Fruit fly (Drosophila melanogaster) whole organism, pupa: ENCODE data around the gene CG5828.

Experiments
- CG10348 ChIP-seq: fragments of 200-800 bp; sonication (Bioruptor generic); IDR thresholded peaks from 2 replicates; pipeline ENCODE4 v1.3.6; 2022; ENCODE audit warnings: missing biosample characterization, missing genetic modification characterization
- CG13204 ChIP-seq: fragments of 200-800 bp; sonication (Bioruptor generic); optimal IDR thresholded peaks from 2 replicates; lab custom pipeline; 2018; ENCODE audit warnings: missing biosample characterization, mild to moderate bottlenecking, missing genetic modification characterization, moderate library complexity
- EcR ChIP-seq: fragments of 200-800 bp; sonication (Bioruptor generic); optimal IDR thresholded peaks from 3 replicates; lab custom pipeline; 2019; ENCODE audit warnings: missing biosample characterization, missing genetic modification characterization, mild to moderate bottlenecking, moderate library complexity, missing genetic modification reagents
- rn ChIP-seq: fragments of 200-800 bp; sonication (Bioruptor generic); IDR thresholded peaks from 2 replicates; pipeline ENCODE4 v1.3.6; 2022; ENCODE audit warnings: missing biosample characterization, missing genetic modification characterization

DNA sequence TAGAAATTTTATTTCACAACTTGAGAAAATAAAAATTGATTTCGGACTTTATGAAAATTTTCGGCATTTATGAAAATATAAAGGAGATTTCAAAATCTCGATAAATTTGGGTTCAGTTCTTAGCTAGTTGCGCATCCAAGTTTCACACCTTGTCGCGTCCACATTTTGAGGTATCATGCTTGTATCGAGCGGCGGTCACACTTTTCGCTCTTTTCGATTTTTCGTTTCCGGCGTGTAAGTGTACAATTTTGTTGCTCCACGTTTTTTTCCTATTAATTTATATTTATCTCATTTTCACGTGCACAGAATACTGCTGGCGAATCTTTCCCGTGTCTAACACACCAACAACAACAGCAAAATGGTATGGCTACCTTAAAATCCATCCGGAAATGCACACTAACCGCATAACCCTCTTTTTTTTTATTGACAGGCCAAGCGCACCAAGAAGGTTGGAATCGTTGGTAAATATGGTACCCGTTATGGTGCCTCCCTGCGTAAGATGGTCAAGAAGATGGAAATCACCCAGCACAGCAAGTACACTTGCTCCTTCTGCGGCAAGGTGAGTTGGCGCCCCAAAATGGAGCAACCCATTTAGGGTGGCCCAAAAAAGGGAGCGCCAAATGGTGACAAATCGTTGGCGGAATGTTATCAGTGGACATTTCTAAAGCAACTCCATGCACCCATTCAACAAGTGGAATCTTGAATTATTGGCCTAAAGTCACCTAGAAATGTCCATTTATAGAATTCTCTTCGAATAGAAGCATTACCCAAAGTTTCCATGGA is 22.8 kb upstream of the CG5828 start, which contains the start of gene RpL37A:
- TF ChIP-seq CG10348 (no peak), CG13204 (no peak), EcR (GFP tag; lab: Kevin White, UChicago) (no peak), rn (GFP tag; lab: Robert Waterston, UW) (no peak)
